Worm (Caenorhabditis elegans) whole organism, L1 larva: ENCODE measurements around the gene T11G6.3.

Experiments used
- ama-1 ChIP-seq: fragments of 150-350 bp; optimal IDR thresholded peaks from 2 replicates; lab custom pipeline; 2014
- ceh-88 ChIP-seq: fragments of 200-800 bp; sonication (Bioruptor generic); IDR thresholded peaks from 2 replicates; pipeline ENCODE4 v1.3.6; 2022; ENCODE audit warnings: missing genetic modification characterization, missing compliant biosample characterization
- efl-1 ChIP-seq, 4 experiments: fragments of 150-350 bp; optimal IDR thresholded peaks in 3 of 4; peaks in 1 of 4; 1 replicate in 1 of 4; 2 replicates in 3 of 4; lab custom pipeline; 2014; ENCODE audit warnings: missing biosample characterization in 2 of 4, missing genetic modification characterization in 2 of 4, missing genetic modification reagents in 2 of 4
- elt-3 ChIP-seq, 6 experiments: fragments of 150-350 bp in 1 of 6; sonication (generic microtip); optimal IDR thresholded peaks; 2 replicates each; lab custom pipeline; 2017 to 2018; ENCODE audit warnings: missing biosample characterization in 6 of 6, missing genetic modification characterization in 6 of 6, inconsistent platforms in 1 of 6
- fkh-8 ChIP-seq: sonication (generic microtip); optimal IDR thresholded peaks from 2 replicates; lab custom pipeline; 2016; ENCODE audit warnings: mild to moderate bottlenecking, missing genetic modification characterization, missing compliant biosample characterization
- snpc-4 ChIP-seq: fragments of 150-350 bp; optimal IDR thresholded peaks from 2 replicates; lab custom pipeline; 2014; ENCODE audit warnings: missing biosample characterization, missing genetic modification characterization

DNA sequence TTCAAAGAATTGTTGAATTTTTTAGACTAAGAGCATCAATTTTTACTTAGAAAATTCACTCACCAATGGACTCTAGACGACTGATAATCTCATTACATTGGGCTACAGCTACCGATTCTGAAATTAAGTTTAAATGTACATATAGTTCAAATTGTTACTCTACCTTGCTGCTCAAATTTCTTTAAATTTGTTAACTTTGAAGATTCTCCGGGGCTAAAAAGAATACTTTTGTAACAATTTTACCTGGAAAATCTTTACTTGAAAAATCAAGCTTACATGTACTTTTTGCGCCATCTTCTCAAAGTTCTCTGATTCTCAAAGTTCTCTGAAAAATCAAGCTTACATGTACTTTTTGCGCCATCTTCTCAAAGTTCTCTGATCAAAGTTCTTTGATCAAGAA lies 24.5 kb upstream of the T11G6.3 start, which contains the start of gene sdz-13:
- TF ChIP-seq snpc-4 (tag; lab: Kevin White, UChicago), result no peak
- no peak for TF ChIP-seq ama-1
- TF ChIP-seq ceh-88 (GFP tag; lab: Robert Waterston, UW), result no peak
- no peak for TF ChIP-seq efl-1 (optimal IDR thresholded peaks at IDR 0.05; lab: Kevin White, UChicago)
- TF ChIP-seq efl-1 (GFP tag; optimal IDR thresholded peaks at IDR 0.05 in 1 of 2; lab: Kevin White, UChicago), result no peak
- TF ChIP-seq fkh-8 (tag; lab: Kevin White, UChicago), result no peak
- no peak for TF ChIP-seq elt-3 (tag; optimal IDR thresholded peaks at IDR 0.05; lab: Kevin White, UChicago)
